Fruit fly (Drosophila melanogaster) whole organism, embryonic: ENCODE results near the gene CG31125.

Experiments
- Asciz ChIP-seq: fragments of 200-800 bp; sonication (Bioruptor generic); optimal IDR thresholded peaks from 2 replicates; lab custom pipeline; 2017; ENCODE audit warnings: missing biosample characterization, mild to moderate bottlenecking, missing genetic modification characterization, missing genetic modification reagents
- B-H1 ChIP-seq: fragments of 200-800 bp; sonication (Bioruptor generic); IDR thresholded peaks from 3 replicates; pipeline ENCODE4 v1.3.6; 2022; ENCODE audit warnings: missing biosample characterization, missing genetic modification characterization
- Bteb2 ChIP-seq: fragments of 200-800 bp; sonication (Bioruptor generic); optimal IDR thresholded peaks from 2 replicates; lab custom pipeline; 2016; ENCODE audit warnings: missing biosample characterization, missing genetic modification characterization
- CG1024 ChIP-seq: fragments of 200-800 bp; sonication (Bioruptor generic); IDR thresholded peaks from 2 replicates; pipeline ENCODE4 v1.3.6; 2022; ENCODE audit warnings: missing biosample characterization, missing genetic modification characterization
- CG10543 ChIP-seq: fragments of 200-800 bp; sonication (Bioruptor generic); optimal IDR thresholded peaks from 3 replicates; lab custom pipeline; 2017; ENCODE audit warnings: missing biosample characterization, mild to moderate bottlenecking, missing genetic modification characterization, moderate library complexity
- CG11093 ChIP-seq: fragments of 200-800 bp; sonication (Bioruptor generic); IDR thresholded peaks from 3 replicates; pipeline ENCODE4 v1.3.6; 2022; ENCODE audit warnings: missing biosample characterization, missing genetic modification characterization
- CG13775 ChIP-seq: fragments of 200-800 bp; sonication (Bioruptor generic); optimal IDR thresholded peaks from 3 replicates; lab custom pipeline; 2017; ENCODE audit warnings: missing biosample characterization, mild to moderate bottlenecking, missing genetic modification characterization
- CG17612 ChIP-seq: fragments of 200-800 bp; sonication (Bioruptor generic); IDR thresholded peaks from 2 replicates; pipeline ENCODE4 v1.3.6; 2022; ENCODE audit warnings: missing biosample characterization, missing genetic modification characterization
- CG18619 ChIP-seq: fragments of 200-800 bp; sonication (Bioruptor generic); optimal IDR thresholded peaks from 3 replicates; lab custom pipeline; 2017; ENCODE audit warnings: missing biosample characterization, mild to moderate bottlenecking, missing genetic modification characterization
- CG2875 ChIP-seq: fragments of 200-800 bp; sonication (Bioruptor generic); optimal IDR thresholded peaks from 2 replicates; lab custom pipeline; 2017; ENCODE audit warnings: missing biosample characterization, mild to moderate bottlenecking, missing genetic modification characterization, missing genetic modification reagents
- CG30431 ChIP-seq: fragments of 200-800 bp; sonication (Bioruptor generic); optimal IDR thresholded peaks from 2 replicates; lab custom pipeline; 2017; ENCODE audit warnings: missing biosample characterization, missing genetic modification characterization
- CG31441 ChIP-seq: fragments of 200-800 bp; sonication (Bioruptor generic); IDR thresholded peaks from 2 replicates; pipeline ENCODE4 v1.3.6; 2022; ENCODE audit warnings: missing biosample characterization, missing genetic modification characterization
- CG32767 ChIP-seq: fragments of 200-800 bp; sonication (Bioruptor generic); IDR thresholded peaks from 2 replicates; pipeline ENCODE4 v1.3.6; 2022; ENCODE audit warnings: missing biosample characterization, missing genetic modification characterization
- CG3281 ChIP-seq: fragments of 200-800 bp; sonication (Bioruptor generic); optimal IDR thresholded peaks from 3 replicates; lab custom pipeline; 2017; ENCODE audit warnings: missing biosample characterization, mild to moderate bottlenecking, missing genetic modification characterization
- CG33557 ChIP-seq: fragments of 200-800 bp; sonication (Bioruptor generic); optimal IDR thresholded peaks from 2 replicates; lab custom pipeline; 2019; ENCODE audit warnings: missing biosample characterization, mild to moderate bottlenecking, missing genetic modification characterization, moderate library complexity
- CG4360 ChIP-seq: fragments of 200-800 bp; sonication (Bioruptor generic); IDR thresholded peaks from 2 replicates; pipeline ENCODE4 v1.3.6; 2022; ENCODE audit warnings: missing biosample characterization, missing genetic modification characterization
- CG4730 ChIP-seq: fragments of 200-800 bp; sonication (Bioruptor generic); IDR thresholded peaks from 2 replicates; pipeline ENCODE4 v1.3.6; 2022; ENCODE audit warnings: missing biosample characterization, missing genetic modification characterization
- CG4820 ChIP-seq: fragments of 200-800 bp; sonication (Bioruptor generic); optimal IDR thresholded peaks from 3 replicates; lab custom pipeline; 2016; ENCODE audit warnings: missing biosample characterization, missing genetic modification characterization
- CG7745 ChIP-seq: fragments of 200-800 bp; sonication (Bioruptor generic); optimal IDR thresholded peaks from 2 replicates; lab custom pipeline; 2018; ENCODE audit warnings: missing biosample characterization, mild to moderate bottlenecking, missing genetic modification characterization, moderate library complexity
- CG8765 ChIP-seq: fragments of 200-800 bp; sonication (Bioruptor generic); IDR thresholded peaks from 2 replicates; pipeline ENCODE4 v1.3.6; 2022; ENCODE audit warnings: missing biosample characterization, missing genetic modification characterization
- CG9817 ChIP-seq: fragments of 200-800 bp; sonication (Bioruptor generic); optimal IDR thresholded peaks from 2 replicates; lab custom pipeline; 2018; ENCODE audit warnings: missing biosample characterization, mild to moderate bottlenecking, missing genetic modification characterization, moderate library complexity
- Camta ChIP-seq: fragments of 200-800 bp; sonication (Bioruptor generic); optimal IDR thresholded peaks from 2 replicates; lab custom pipeline; 2016; ENCODE audit warnings: missing biosample characterization, missing genetic modification characterization
- Drgx ChIP-seq: fragments of 200-800 bp; sonication (Bioruptor generic); IDR thresholded peaks from 2 replicates; pipeline ENCODE4 v1.3.6; 2022; ENCODE audit warnings: missing biosample characterization, missing genetic modification characterization
- HmgD ChIP-seq: fragments of 200-800 bp; sonication (Bioruptor generic); optimal IDR thresholded peaks from 3 replicates; lab custom pipeline; 2016; ENCODE audit warnings: missing biosample characterization, missing genetic modification characterization
- Med ChIP-seq: fragments of 200-800 bp; sonication (Bioruptor generic); peaks from one replicate; lab custom pipeline; 2016; ENCODE audit warnings: missing biosample characterization, missing genetic modification characterization, mild to moderate bottlenecking, inconsistent platforms, moderate library complexity
- Mes4 ChIP-seq: fragments of 200-800 bp; sonication (Bioruptor generic); optimal IDR thresholded peaks from 2 replicates; lab custom pipeline; 2016; ENCODE audit warnings: missing biosample characterization, missing genetic modification characterization
- Sox100B ChIP-seq: fragments of 200-800 bp; sonication (Bioruptor generic); optimal IDR thresholded peaks from 3 replicates; lab custom pipeline; 2018; ENCODE audit warnings: missing biosample characterization, mild to moderate bottlenecking, missing genetic modification characterization
- Vsx1 ChIP-seq: fragments of 200-800 bp; sonication (Bioruptor generic); optimal IDR thresholded peaks from 2 replicates; lab custom pipeline; 2017; ENCODE audit warnings: missing biosample characterization, mild to moderate bottlenecking, missing genetic modification characterization, missing genetic modification reagents
- ato ChIP-seq: fragments of 200-800 bp; sonication (Bioruptor generic); IDR thresholded peaks from 2 replicates; pipeline ENCODE4 v1.3.6; 2022; ENCODE audit warnings: missing biosample characterization, missing genetic modification characterization; ENCODE audit not compliant: partially characterized antibody
- cg ChIP-seq: fragments of 200-800 bp; sonication (Bioruptor generic); optimal IDR thresholded peaks from 3 replicates; lab custom pipeline; 2019; ENCODE audit warnings: missing biosample characterization, mild to moderate bottlenecking, missing genetic modification characterization, moderate library complexity
- chn ChIP-seq: fragments of 200-800 bp; sonication (Bioruptor generic); optimal IDR thresholded peaks from 2 replicates; lab custom pipeline; 2016; ENCODE audit warnings: missing biosample characterization, missing genetic modification characterization
- crol ChIP-seq: fragments of 200-800 bp; sonication (Bioruptor generic); IDR thresholded peaks from 2 replicates; pipeline ENCODE4 v1.3.6; 2022; ENCODE audit warnings: missing biosample characterization, missing genetic modification characterization
- fd96Cb ChIP-seq: fragments of 200-800 bp; sonication (Bioruptor generic); optimal IDR thresholded peaks from 2 replicates; lab custom pipeline; 2018; ENCODE audit warnings: missing biosample characterization, mild to moderate bottlenecking, missing genetic modification characterization, moderate library complexity
- gfzf ChIP-seq: fragments of 200-800 bp; sonication (Bioruptor generic); optimal IDR thresholded peaks from 2 replicates; lab custom pipeline; 2016; ENCODE audit warnings: missing biosample characterization, mild to moderate bottlenecking, missing genetic modification characterization, moderate library complexity
- gro ChIP-seq: fragments of 200-800 bp; sonication (Bioruptor generic); optimal IDR thresholded peaks from 2 replicates; lab custom pipeline; 2016; ENCODE audit warnings: missing biosample characterization, missing genetic modification characterization
- kay ChIP-seq: fragments of 200-800 bp; sonication (Bioruptor generic); optimal IDR thresholded peaks from 2 replicates; lab custom pipeline; 2016; ENCODE audit warnings: missing biosample characterization, missing genetic modification characterization
- lab ChIP-seq: fragments of 200-800 bp; sonication (Bioruptor generic); optimal IDR thresholded peaks from 3 replicates; lab custom pipeline; 2017; ENCODE audit warnings: missing biosample characterization, missing genetic modification characterization, mild to moderate bottlenecking, moderate library complexity, missing genetic modification reagents
- lilli ChIP-seq: fragments of 200-800 bp; sonication (Bioruptor generic); optimal IDR thresholded peaks from 3 replicates; lab custom pipeline; 2016; ENCODE audit warnings: missing biosample characterization, missing genetic modification characterization
- nerfin-2 ChIP-seq: fragments of 200-800 bp; sonication (Bioruptor generic); IDR thresholded peaks from 2 replicates; pipeline ENCODE4 v1.3.6; 2022; ENCODE audit warnings: missing biosample characterization, missing genetic modification characterization; ENCODE audit not compliant: partially characterized antibody
- otp ChIP-seq: fragments of 200-800 bp; sonication (Bioruptor generic); IDR thresholded peaks from 3 replicates; pipeline ENCODE4, ENCODE4 v1.3.6; 2022; ENCODE audit warnings: missing biosample characterization, missing genetic modification characterization
- pan ChIP-seq, 4 experiments: fragments of >200 bp in 3 of 4; fragments of 200-800 bp in 1 of 4; sonication (Bioruptor generic) in 1 of 4; optimal IDR thresholded peaks in 3 of 4; IDR thresholded peaks in 1 of 4; 2 replicates each; pipeline versions ENCODE4 v1.3.6 to Lab custom; 2017 to 2022; ENCODE audit warnings: missing biosample characterization in 2 of 4, missing genetic modification characterization in 2 of 4, mixed read lengths in 1 of 4
- pnt ChIP-seq: fragments of 200-800 bp; sonication (Bioruptor generic); optimal IDR thresholded peaks from 3 replicates; lab custom pipeline; 2016; ENCODE audit warnings: missing biosample characterization, missing genetic modification characterization
- scrt ChIP-seq: fragments of 200-800 bp; sonication (Bioruptor generic); optimal IDR thresholded peaks from 2 replicates; lab custom pipeline; 2018; ENCODE audit warnings: missing biosample characterization, mild to moderate bottlenecking, missing genetic modification characterization, moderate library complexity
- sens ChIP-seq: fragments of 200-800 bp; sonication (Bioruptor generic); peaks from one replicate; lab custom pipeline; 2016; ENCODE audit warnings: missing biosample characterization, missing genetic modification characterization
- slou ChIP-seq: fragments of 200-800 bp; sonication (Bioruptor generic); optimal IDR thresholded peaks from 3 replicates; lab custom pipeline; 2016; ENCODE audit warnings: missing biosample characterization, missing genetic modification characterization
- tll ChIP-seq, 2 experiments: fragments of 200-800 bp in 1 of 2; fragments of >200 bp in 1 of 2; sonication (Bioruptor generic) in 1 of 2; optimal IDR thresholded peaks; 2 replicates each; lab custom pipeline; 2017 to 2019; ENCODE audit warnings: missing biosample characterization in 2 of 2, missing genetic modification characterization in 2 of 2, mild to moderate bottlenecking in 1 of 2, moderate library complexity in 1 of 2
- trem ChIP-seq: fragments of 200-800 bp; optimal IDR thresholded peaks from 3 replicates; lab custom pipeline; 2019; ENCODE audit warnings: missing biosample characterization, mild to moderate bottlenecking, missing genetic modification characterization, moderate library complexity
- wor ChIP-seq: fragments of 200-800 bp; sonication (Bioruptor generic); IDR thresholded peaks from 2 replicates; pipeline ENCODE4 v1.3.6; 2022; ENCODE audit warnings: missing biosample characterization, missing genetic modification characterization
- zen2 ChIP-seq: fragments of 200-800 bp; sonication (Bioruptor generic); IDR thresholded peaks from 3 replicates; pipeline ENCODE4 v1.3.6; 2022; ENCODE audit warnings: missing biosample characterization, missing genetic modification characterization; ENCODE audit not compliant: partially characterized antibody
- zfh1 ChIP-seq: fragments of 200-800 bp; sonication (Bioruptor generic); IDR thresholded peaks from 3 replicates; pipeline ENCODE4 v1.3.6; 2022; ENCODE audit warnings: missing biosample characterization, missing genetic modification characterization

Gene CG31125

dm6 chr3R:24654770-24655322 lies at the start of gene CG31125, which contains the start of gene CG6695 (continued):
- peak; percentile 44 for TF ChIP-seq tll (GFP tag; optimal IDR thresholded peaks at IDR 0.05; lab: Kevin White, UChicago)
- peak; percentile 82 for TF ChIP-seq lilli (GFP tag; lab: Kevin White, UChicago)
- no peak for TF ChIP-seq CG8765 (GFP tag; lab: Robert Waterston, UW)
- TF ChIP-seq otp: no peak
- peak; percentile 46; the same call in 1 of the 3 replicates for TF ChIP-seq zen2 (GFP tag; lab: Robert Waterston, UW)
- peak; percentile 73 for TF ChIP-seq trem (tag; lab: Kevin White, UChicago)
- TF ChIP-seq CG32767 (GFP tag; lab: Robert Waterston, UW): no peak
- TF ChIP-seq CG4360 (GFP tag; lab: Robert Waterston, UW): no peak
- 0 out of 2 replicates have a peak, but pooled peaks have one; percentile 9 for TF ChIP-seq CG1024 (GFP tag; lab: Robert Waterston, UW)
- no peak for TF ChIP-seq pan (optimal IDR thresholded peaks at IDR 0.05; lab: Kevin White, UChicago)
- TF ChIP-seq pan (GFP tag; optimal IDR thresholded peaks at IDR 0.05 in 1 of 2, IDR thresholded peaks at IDR 0.05 in 1 of 2): no peak
- TF ChIP-seq sens (GFP tag; lab: Kevin White, UChicago): no peak
- TF ChIP-seq Bteb2: peak; percentile 41
- no peak for TF ChIP-seq CG33557 (GFP tag; lab: Kevin White, UChicago)
- TF ChIP-seq CG3281 (GFP tag; lab: Kevin White, UChicago): peak; percentile 31
- peak; percentile 62 for TF ChIP-seq Camta (GFP tag; lab: Kevin White, UChicago)
- TF ChIP-seq zfh1 (GFP tag; lab: Robert Waterston, UW): 0 out of 3 replicates have a peak, but pooled peaks have one; percentile 40
- TF ChIP-seq wor: no peak
- TF ChIP-seq ato (GFP tag; lab: Robert Waterston, UW): peak; percentile 66; the same call in 1 of the 2 replicates
- TF ChIP-seq crol (GFP tag; lab: Robert Waterston, UW): no peak
- TF ChIP-seq nerfin-2 (GFP tag; lab: Robert Waterston, UW): peak; percentile 58; the same call in 1 of the 2 replicates
- peak; percentile 62 for TF ChIP-seq CG13775 (GFP tag; lab: Kevin White, UChicago)
- TF ChIP-seq CG17612 (GFP tag; lab: Robert Waterston, UW): no peak
- TF ChIP-seq slou (GFP tag; lab: Kevin White, UChicago): no peak
- no peak for TF ChIP-seq CG2875
- TF ChIP-seq gro (GFP tag; lab: Kevin White, UChicago): peak; percentile 85
- peak; percentile 20 for TF ChIP-seq CG10543 (GFP tag; lab: Kevin White, UChicago)
- TF ChIP-seq scrt: no peak
- TF ChIP-seq CG30431: no peak
- TF ChIP-seq HmgD (GFP tag; lab: Kevin White, UChicago): peak; percentile 65
- no peak for TF ChIP-seq B-H1
- TF ChIP-seq CG4820 (GFP tag; lab: Kevin White, UChicago): no peak
- no peak for TF ChIP-seq CG31441
- peak; percentile 76 for TF ChIP-seq gfzf (GFP tag; lab: Kevin White, UChicago)
- TF ChIP-seq CG18619 (GFP tag; lab: Kevin White, UChicago): peak; percentile 35
- TF ChIP-seq CG11093 (GFP tag; lab: Robert Waterston, UW): no peak
- no peak for TF ChIP-seq cg (GFP tag; lab: Kevin White, UChicago)
- peak; percentile 55 for TF ChIP-seq pnt (GFP tag; lab: Kevin White, UChicago)
- TF ChIP-seq Med: peak; percentile 93
- TF ChIP-seq CG7745 (tag; lab: Kevin White, UChicago): no peak
- no peak for TF ChIP-seq Sox100B (GFP tag; lab: Kevin White, UChicago)
- peak; percentile 42 for TF ChIP-seq CG9817 (tag; lab: Kevin White, UChicago)
- no peak for TF ChIP-seq lab (GFP tag; lab: Kevin White, UChicago)
- no peak for TF ChIP-seq fd96Cb (tag; lab: Kevin White, UChicago)
- peak; percentile 0 for TF ChIP-seq Mes4 (GFP tag; lab: Kevin White, UChicago)
- no peak for TF ChIP-seq Drgx (GFP tag; lab: Robert Waterston, UW)
- peak; percentile 7 for TF ChIP-seq kay (GFP tag; lab: Kevin White, UChicago)
- TF ChIP-seq Vsx1 (GFP tag; lab: Kevin White, UChicago): no peak
- peak; percentile 72 for TF ChIP-seq chn (GFP tag; lab: Kevin White, UChicago)
- no peak for TF ChIP-seq CG4730
- TF ChIP-seq Asciz (GFP tag; lab: Kevin White, UChicago): no peak
